Fruit fly (Drosophila melanogaster): Measurements from ENCODE around the gene CG3397.
A peak's percentile ranks its signal among the peaks of the same experiment; 100 is the strongest.

The CG3397 gene

dm6 chr3R:12005417-12005816, 21.1 kb upstream of the CG3397 start, which contains the start of gene Tk:
Gene Tk (minus strand): TSS chr3R:12005473.
- TF ChIP-seq CG12605 (GFP tag; IDR thresholded peaks at IDR 0.05), result peak; percentile 26; the same call in 1 of the 2 replicates
- no peak for TF ChIP-seq CG8301 (tag; optimal IDR thresholded peaks at IDR 0.05)
- no peak for TF ChIP-seq CG10348 (GFP tag; IDR thresholded peaks at IDR 0.05)

dm6 chr3R:11999074-11999473, 14.7 kb upstream of the CG3397 start, which contains the start of gene Ect3:
Gene Ect3 (plus strand): TSS chr3R:11999278.
- no peak for TF ChIP-seq EcR (GFP tag; optimal IDR thresholded peaks at IDR 0.05)
- 0 out of 2 replicates have a peak, but pooled peaks have one; percentile 26 for TF ChIP-seq CG12605 (GFP tag; IDR thresholded peaks at IDR 0.05)
- no peak for TF ChIP-seq CG8159 (tag; optimal IDR thresholded peaks at IDR 0.05)

dm6 chr3R:11998130-11998529, 13.8 kb upstream of the CG3397 start:
- TF ChIP-seq CG32121 (GFP tag; IDR thresholded peaks at IDR 0.05) (no peak), CG15710 (tag; optimal IDR thresholded peaks at IDR 0.05) (no peak), CG8301 (tag; optimal IDR thresholded peaks at IDR 0.05) (no peak), CG14655 (GFP tag; optimal IDR thresholded peaks at IDR 0.05) (no peak), Snoo (tag; optimal IDR thresholded peaks at IDR 0.05) (no peak), Pif1A (GFP tag; optimal IDR thresholded peaks at IDR 0.05) (no peak), CG8159 (tag; optimal IDR thresholded peaks at IDR 0.05) (no peak), CG12605 (GFP tag; IDR thresholded peaks at IDR 0.05) (no peak), Ets98B (GFP tag; IDR thresholded peaks at IDR 0.05) (no peak), fd96Ca (GFP tag; IDR thresholded peaks at IDR 0.05) (no peak), EcR (GFP tag; optimal IDR thresholded peaks at IDR 0.05) (no peak), CG4496 (GFP tag; IDR thresholded peaks at IDR 0.05) (no peak), gl (tag; optimal IDR thresholded peaks at IDR 0.05) (no peak), CG9948 (tag; optimal IDR thresholded peaks at IDR 0.05) (no peak)

dm6 chr3R:11992934-11993670, 8.8 kb upstream of the CG3397 start, which contains the start of gene mfas:
Gene mfas (minus strand): TSS chr3R:11993315.
- TF ChIP-seq EcR (GFP tag; optimal IDR thresholded peaks at IDR 0.05) (peak; percentile 58), CG14655 (GFP tag; optimal IDR thresholded peaks at IDR 0.05) (no peak), fd96Ca (GFP tag; IDR thresholded peaks at IDR 0.05) (no peak), Ets98B (GFP tag; IDR thresholded peaks at IDR 0.05) (no peak; the same call in 1 of the 2 replicates), CG4496 (GFP tag; IDR thresholded peaks at IDR 0.05) (0 out of 3 replicates have a peak, but pooled peaks have one; percentile 38), CG8301 (tag; optimal IDR thresholded peaks at IDR 0.05) (no peak), CG13204 (GFP tag; optimal IDR thresholded peaks at IDR 0.05) (peak; percentile 21), CG34367 (tag; optimal IDR thresholded peaks at IDR 0.05) (no peak), Snoo (tag; optimal IDR thresholded peaks at IDR 0.05) (peak; percentile 3), CG12605 (GFP tag; IDR thresholded peaks at IDR 0.05) (0 out of 2 replicates have a peak, but pooled peaks have one; percentile 9), Pif1B (GFP tag; optimal IDR thresholded peaks at IDR 0.05) (peak; percentile 51), Pif1A (GFP tag; optimal IDR thresholded peaks at IDR 0.05) (peak; percentile 37)

DNA sequence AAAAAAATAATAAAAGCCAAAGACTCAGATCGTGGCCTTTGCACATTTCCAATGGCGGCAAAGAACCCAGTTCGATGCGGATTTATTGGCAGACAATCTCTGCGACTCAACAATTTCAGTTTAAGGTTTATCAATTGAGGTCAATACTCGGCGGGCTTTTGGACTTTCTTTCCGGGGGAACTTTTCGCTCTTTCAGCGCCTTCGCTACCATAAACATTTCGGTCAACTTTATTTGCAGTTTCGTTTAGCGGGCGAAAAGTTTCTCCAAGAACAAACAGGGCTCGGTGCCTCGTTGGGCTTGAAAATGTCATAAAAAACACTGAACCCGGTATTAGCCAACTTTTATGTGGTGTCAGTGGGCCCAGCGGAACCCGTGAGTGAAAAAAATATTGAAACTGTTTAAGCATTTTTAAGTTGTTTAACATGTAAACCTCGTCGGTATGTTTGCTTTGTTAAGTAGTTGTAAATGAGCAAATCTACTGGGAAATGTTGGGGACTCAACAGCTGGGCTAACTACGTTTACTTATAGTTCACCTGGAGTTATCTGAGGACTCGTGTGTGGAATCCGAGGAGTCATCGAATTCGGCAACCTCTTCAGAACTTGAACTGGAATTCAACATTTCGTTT, 7.3 kb upstream of the CG3397 start:
- TF ChIP-seq CG13204 (GFP tag; optimal IDR thresholded peaks at IDR 0.05), result no peak
- no peak for TF ChIP-seq CG14655 (GFP tag; optimal IDR thresholded peaks at IDR 0.05)
- TF ChIP-seq rn (GFP tag; IDR thresholded peaks at IDR 0.05), result no peak
- no peak for TF ChIP-seq gl (tag; optimal IDR thresholded peaks at IDR 0.05)

DNA sequence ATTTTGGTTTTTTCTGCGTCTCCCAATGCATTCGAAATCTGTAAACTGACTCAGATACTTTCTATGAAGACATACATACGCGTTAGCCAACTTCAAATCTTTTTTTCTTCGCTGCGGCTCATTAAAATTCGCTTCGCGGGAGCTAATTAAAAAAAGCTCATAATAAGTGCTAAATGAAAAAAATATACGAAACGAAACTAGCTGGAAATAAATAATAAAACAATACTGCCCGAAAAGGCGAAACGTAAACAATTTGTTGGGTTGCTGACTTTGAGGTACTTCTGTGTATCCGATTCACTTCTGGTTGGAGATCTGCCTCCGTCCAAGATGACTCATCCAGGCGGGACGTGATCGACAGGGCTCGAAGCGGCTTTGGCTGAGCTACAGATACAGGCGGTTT, 5.7 kb upstream of the CG3397 start:
- TF ChIP-seq Pif1A (GFP tag; optimal IDR thresholded peaks at IDR 0.05) (no peak), CG13204 (GFP tag; optimal IDR thresholded peaks at IDR 0.05) (peak; percentile 42)

DNA sequence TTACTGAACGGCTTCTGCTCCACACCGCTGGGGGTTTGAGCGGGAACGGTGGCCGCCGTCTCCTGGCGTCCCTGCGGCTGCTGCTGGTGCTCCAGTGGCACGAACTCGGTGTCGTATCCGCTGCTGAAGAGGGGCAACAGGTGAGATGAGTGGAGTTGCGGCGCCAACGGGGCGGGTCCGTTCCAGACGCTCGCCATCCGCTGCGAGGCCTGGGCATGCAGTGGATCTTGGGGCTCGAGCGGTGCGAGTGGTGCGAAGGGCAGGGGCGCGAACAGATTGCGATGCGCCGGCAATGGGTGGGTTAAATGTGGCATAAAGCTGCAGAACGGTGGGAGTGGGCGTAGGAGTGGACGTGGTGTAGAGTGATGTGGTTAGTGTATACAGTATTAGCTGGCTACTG, 4.9 kb upstream of the CG3397 start:
- TF ChIP-seq fd96Ca (GFP tag; IDR thresholded peaks at IDR 0.05), result no peak
- peak; percentile 87 for TF ChIP-seq CG13204 (GFP tag; optimal IDR thresholded peaks at IDR 0.05)

dm6 chr3R:11984862-11985261, 521 bp upstream of the CG3397 start:
- TF ChIP-seq CG32121 (GFP tag; IDR thresholded peaks at IDR 0.05) (no peak), EcR (GFP tag; optimal IDR thresholded peaks at IDR 0.05) (peak; percentile 79)

Data from whole organism, pupa.